Worm (Caenorhabditis elegans): ENCODE results near the gene tnt-2.

The tnt-2 gene

ce11 chrX:8713754-8714295 lies 9.5 kb downstream of the tnt-2 start, which contains the start of gene F53A9.6:
TSS of gene F53A9.6 (minus strand) at chrX:8713804.
- no peak for TF ChIP-seq tab-1 (GFP tag; IDR thresholded peaks at IDR 0.05)
- TF ChIP-seq cog-1 (tag; optimal IDR thresholded peaks at IDR 0.05), result no peak
- no peak for TF ChIP-seq ztf-29 (GFP tag; IDR thresholded peaks at IDR 0.05)
- TF ChIP-seq ref-1 (GFP tag; conservative IDR thresholded peaks at IDR 0.05), result no peak
- TF ChIP-seq med-1 (GFP tag; optimal IDR thresholded peaks at IDR 0.05; ENCODE audit: insufficient read depth), result no peak
- TF ChIP-seq T22C8.4 (GFP tag; IDR thresholded peaks at IDR 0.05), result no peak
- no peak for TF ChIP-seq ztf-23 (GFP tag; IDR thresholded peaks at IDR 0.05)
- TF ChIP-seq flt-1 (GFP tag; IDR thresholded peaks at IDR 0.05), result no peak
- TF ChIP-seq klf-2 (GFP tag; conservative IDR thresholded peaks at IDR 0.05), result no peak

DNA sequence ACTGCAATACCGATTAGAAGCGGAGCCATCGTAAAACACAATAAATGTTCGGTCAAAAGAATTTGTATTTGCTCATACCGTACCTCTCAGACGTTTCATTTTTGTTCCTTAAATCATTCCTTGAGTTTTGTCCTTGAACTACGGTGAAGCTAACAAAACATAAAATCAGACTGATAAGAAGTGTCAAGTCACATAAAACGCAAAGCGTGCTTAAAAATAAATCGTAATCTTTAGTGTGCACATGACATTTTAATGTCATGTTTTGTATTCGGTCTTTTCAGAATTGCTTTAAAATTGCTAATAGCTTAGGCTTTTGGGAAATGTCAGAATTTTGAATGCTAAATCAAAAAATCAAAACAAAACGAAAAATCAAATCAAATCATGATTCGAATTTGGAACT lies 10.7 kb downstream of the tnt-2 start:
- TF ChIP-seq ztf-23 (GFP tag; IDR thresholded peaks at IDR 0.05) (no peak), klf-2 (GFP tag; conservative IDR thresholded peaks at IDR 0.05) (no peak), med-1 (GFP tag; optimal IDR thresholded peaks at IDR 0.05; ENCODE audit: insufficient read depth) (no peak), tab-1 (GFP tag; IDR thresholded peaks at IDR 0.05) (no peak), flt-1 (GFP tag; IDR thresholded peaks at IDR 0.05) (no peak), ztf-29 (GFP tag; IDR thresholded peaks at IDR 0.05) (no peak)

ce11 chrX:8711141-8711645 lies 12.2 kb downstream of the tnt-2 start, which contains the start of gene F53A9.1:
TSS of gene F53A9.1 (plus strand) at chrX:8711595.
- TF ChIP-seq ztf-23 (GFP tag; IDR thresholded peaks at IDR 0.05) (no peak), ref-1 (GFP tag; conservative IDR thresholded peaks at IDR 0.05) (no peak), med-1 (GFP tag; optimal IDR thresholded peaks at IDR 0.05; ENCODE audit: insufficient read depth) (no peak), tab-1 (GFP tag; IDR thresholded peaks at IDR 0.05) (no peak), cog-1 (tag; optimal IDR thresholded peaks at IDR 0.05) (no peak), ztf-29 (GFP tag; IDR thresholded peaks at IDR 0.05) (no peak), T22C8.4 (GFP tag; IDR thresholded peaks at IDR 0.05) (no peak), klf-2 (GFP tag; conservative IDR thresholded peaks at IDR 0.05) (no peak), flt-1 (GFP tag; IDR thresholded peaks at IDR 0.05) (no peak)

ce11 chrX:8709424-8709823 lies 13.9 kb downstream of the tnt-2 start, which contains the start of gene kreg-1:
TSS of gene kreg-1 (plus strand) at chrX:8709764.
- no peak for TF ChIP-seq tab-1 (GFP tag; IDR thresholded peaks at IDR 0.05)
- no peak for TF ChIP-seq flt-1 (GFP tag; IDR thresholded peaks at IDR 0.05)
- TF ChIP-seq ztf-23 (GFP tag; IDR thresholded peaks at IDR 0.05), result no peak
- TF ChIP-seq med-1 (GFP tag; optimal IDR thresholded peaks at IDR 0.05; ENCODE audit: insufficient read depth), result no peak
- TF ChIP-seq cog-1 (tag; optimal IDR thresholded peaks at IDR 0.05), result no peak
- TF ChIP-seq ref-1 (GFP tag; conservative IDR thresholded peaks at IDR 0.05), result no peak
- no peak for TF ChIP-seq T22C8.4 (GFP tag; IDR thresholded peaks at IDR 0.05)
- TF ChIP-seq ztf-29 (GFP tag; IDR thresholded peaks at IDR 0.05), result no peak
- no peak for TF ChIP-seq klf-2 (GFP tag; conservative IDR thresholded peaks at IDR 0.05)

ce11 chrX:8708053-8708452 lies 15.3 kb downstream of the tnt-2 start, which contains the start of gene F53A9.3:
TSS of gene F53A9.3 (plus strand) at chrX:8708353.
- no peak for TF ChIP-seq ztf-23 (GFP tag; IDR thresholded peaks at IDR 0.05)
- no peak for TF ChIP-seq tab-1 (GFP tag; IDR thresholded peaks at IDR 0.05)
- no peak for TF ChIP-seq med-1 (GFP tag; optimal IDR thresholded peaks at IDR 0.05; ENCODE audit: insufficient read depth)
- TF ChIP-seq klf-2 (GFP tag; conservative IDR thresholded peaks at IDR 0.05), result no peak
- no peak for TF ChIP-seq ztf-29 (GFP tag; IDR thresholded peaks at IDR 0.05)
- TF ChIP-seq flt-1 (GFP tag; IDR thresholded peaks at IDR 0.05), result no peak
- TF ChIP-seq ref-1 (GFP tag; conservative IDR thresholded peaks at IDR 0.05), result no peak
- TF ChIP-seq cog-1 (tag; optimal IDR thresholded peaks at IDR 0.05), result no peak
- TF ChIP-seq T22C8.4 (GFP tag; IDR thresholded peaks at IDR 0.05), result no peak

ce11 chrX:8704830-8705229 lies 18.5 kb downstream of the tnt-2 start:
- TF ChIP-seq ref-1 (GFP tag; conservative IDR thresholded peaks at IDR 0.05) (no peak), tab-1 (GFP tag; IDR thresholded peaks at IDR 0.05) (no peak), klf-2 (GFP tag; conservative IDR thresholded peaks at IDR 0.05) (no peak), cog-1 (tag; optimal IDR thresholded peaks at IDR 0.05) (no peak), flt-1 (GFP tag; IDR thresholded peaks at IDR 0.05) (no peak), ztf-23 (GFP tag; IDR thresholded peaks at IDR 0.05) (no peak), T22C8.4 (GFP tag; IDR thresholded peaks at IDR 0.05) (no peak), ztf-29 (GFP tag; IDR thresholded peaks at IDR 0.05) (no peak), med-1 (GFP tag; optimal IDR thresholded peaks at IDR 0.05; ENCODE audit: insufficient read depth) (no peak)

ce11 chrX:8703664-8704356 lies 19.5 kb downstream of the tnt-2 start, which contains the start of gene jbts-14:
TSS of gene jbts-14 (plus strand) at chrX:8704306.
- TF ChIP-seq cog-1 (tag; optimal IDR thresholded peaks at IDR 0.05) (no peak), flt-1 (GFP tag; IDR thresholded peaks at IDR 0.05) (no peak), ztf-29 (GFP tag; IDR thresholded peaks at IDR 0.05) (no peak), tab-1 (GFP tag; IDR thresholded peaks at IDR 0.05) (no peak), T22C8.4 (GFP tag; IDR thresholded peaks at IDR 0.05) (no peak), ref-1 (GFP tag; conservative IDR thresholded peaks at IDR 0.05) (no peak), klf-2 (GFP tag; conservative IDR thresholded peaks at IDR 0.05) (no peak), ztf-23 (GFP tag; IDR thresholded peaks at IDR 0.05) (no peak), med-1 (GFP tag; optimal IDR thresholded peaks at IDR 0.05; ENCODE audit: insufficient read depth) (no peak)

- TF ChIP-seq T22C8.4 (GFP tag; IDR thresholded peaks at IDR 0.05) (no peak), flt-1 (GFP tag; IDR thresholded peaks at IDR 0.05) (no peak), tab-1 (GFP tag; IDR thresholded peaks at IDR 0.05) (no peak), klf-2 (GFP tag; conservative IDR thresholded peaks at IDR 0.05) (no peak), cog-1 (tag; optimal IDR thresholded peaks at IDR 0.05) (no peak), ztf-29 (GFP tag; IDR thresholded peaks at IDR 0.05) (no peak), ref-1 (GFP tag; conservative IDR thresholded peaks at IDR 0.05) (no peak), ztf-23 (GFP tag; IDR thresholded peaks at IDR 0.05) (no peak), med-1 (GFP tag; optimal IDR thresholded peaks at IDR 0.05; ENCODE audit: insufficient read depth) (no peak)
These were observed 25.8 kb downstream of the tnt-2 start, which contains the start of gene frpr-8 for ce11 chrX:8697517-8697916. TSS of gene frpr-8 (plus strand) at chrX:8697817.

DNA sequence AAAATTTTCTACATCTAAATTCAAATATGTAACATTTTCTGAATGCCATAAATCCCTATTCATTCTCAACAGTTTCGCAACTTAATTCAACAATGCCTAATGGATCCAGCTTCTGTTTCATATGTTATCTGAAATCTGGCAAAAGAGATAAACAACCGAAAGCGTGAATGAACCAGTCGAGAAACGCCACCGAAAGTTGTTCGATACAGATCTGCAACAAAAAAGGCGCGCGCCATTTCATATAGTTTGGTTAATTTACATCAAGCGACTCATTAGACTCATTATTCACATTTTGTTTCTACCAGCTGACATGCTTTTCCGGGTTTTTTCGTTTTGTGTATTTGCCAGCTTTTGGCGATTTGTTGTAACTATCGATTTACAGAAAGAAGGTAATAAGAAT lies 41.8 kb downstream of the tnt-2 start, which contains the start of gene K09E2.1:
Gene K09E2.1 (plus strand): TSS at position 301 of the 400 bp plus-strand sequence.
- TF ChIP-seq cog-1 (tag; optimal IDR thresholded peaks at IDR 0.05) (no peak), med-1 (GFP tag; optimal IDR thresholded peaks at IDR 0.05; ENCODE audit: insufficient read depth) (no peak), flt-1 (GFP tag; IDR thresholded peaks at IDR 0.05) (no peak), ztf-23 (GFP tag; IDR thresholded peaks at IDR 0.05) (no peak), T22C8.4 (GFP tag; IDR thresholded peaks at IDR 0.05) (no peak), ztf-29 (GFP tag; IDR thresholded peaks at IDR 0.05) (no peak), klf-2 (GFP tag; conservative IDR thresholded peaks at IDR 0.05) (no peak), ref-1 (GFP tag; conservative IDR thresholded peaks at IDR 0.05) (no peak), tab-1 (GFP tag; IDR thresholded peaks at IDR 0.05) (no peak)

All from whole organism, midembryonic.